Worm (Caenorhabditis elegans) whole organism, late embryonic: Measurements from ENCODE around the gene Y37E11AM.2.

Experiments used
- ama-1 ChIP-seq: fragments of 150-350 bp; optimal IDR thresholded peaks from 2 replicates; lab custom pipeline; 2014
- dve-1 ChIP-seq: sonication (generic microtip); optimal IDR thresholded peaks from 2 replicates; lab custom pipeline; 2017; ENCODE audit warnings: antibody characterized with exemption, mild to moderate bottlenecking, missing genetic modification characterization, missing compliant biosample characterization
- fkh-6 ChIP-seq: sonication (generic microtip); optimal IDR thresholded peaks from 2 replicates; lab custom pipeline; 2016; ENCODE audit warnings: missing genetic modification characterization, missing compliant biosample characterization
- unc-55 ChIP-seq: sonication (generic microtip); optimal IDR thresholded peaks from 2 replicates; lab custom pipeline; 2017; ENCODE audit warnings: missing biosample characterization, missing genetic modification reagents, missing genetic modification characterization

DNA sequence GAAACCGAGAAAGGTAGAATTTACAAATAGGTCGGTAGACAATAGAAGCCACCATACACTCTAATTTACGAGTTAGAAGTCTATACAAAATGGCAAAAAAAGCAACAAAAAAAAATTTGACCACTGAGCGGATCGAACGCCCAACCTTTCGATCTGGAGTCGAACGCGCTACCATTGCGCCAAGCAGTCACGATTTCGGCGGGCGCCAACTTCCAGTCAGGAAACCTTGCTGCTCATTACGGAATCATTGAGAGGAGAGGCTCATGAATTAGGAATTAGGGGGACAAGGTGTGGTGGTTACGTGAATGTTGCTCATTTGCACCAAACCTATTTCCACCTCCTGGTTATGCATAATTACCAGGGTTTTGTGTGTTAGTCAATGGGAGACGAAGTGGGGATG, 43.5 kb downstream of the Y37E11AM.2 start:
- TF ChIP-seq ama-1 (no peak), unc-55 (GFP tag; lab: Kevin White, UChicago) (no peak), dve-1 (tag; lab: Kevin White, UChicago) (no peak), fkh-6 (tag; lab: Kevin White, UChicago) (no peak)
